Worm (Caenorhabditis elegans) whole organism, young adult: ENCODE measurements around the gene T03E6.9.
A peak's percentile ranks its signal among the peaks of the same experiment; 100 is the strongest.

Experiments used
- B0336.3 ChIP-seq: fragments of 200-800 bp; sonication (Bioruptor generic); IDR thresholded peaks from 2 replicates; pipeline ENCODE4 v1.3.6; 2022; ENCODE audit warnings: missing genetic modification characterization, missing compliant biosample characterization
- D2030.7 ChIP-seq: fragments of 200-800 bp; sonication (Bioruptor generic); IDR thresholded peaks from 2 replicates; pipeline ENCODE4 v1.3.6; 2022; ENCODE audit warnings: missing genetic modification reagents, missing genetic modification characterization, missing compliant biosample characterization
- F52B5.7 ChIP-seq: sonication (generic microtip); optimal IDR thresholded peaks from 2 replicates; lab custom pipeline; 2016; ENCODE audit warnings: mild to moderate bottlenecking, missing genetic modification characterization, missing compliant biosample characterization
- K12H6.12 ChIP-seq: fragments of 200-800 bp; sonication (Bioruptor generic); optimal IDR thresholded peaks from 2 replicates; lab custom pipeline; 2018; ENCODE audit warnings: mild to moderate bottlenecking, missing genetic modification characterization, missing compliant biosample characterization
- Y53G8AR.9 ChIP-seq: fragments of 200-800 bp; sonication (Bioruptor generic); conservative IDR thresholded peaks from 2 replicates; pipeline ENCODE4 v1.3.6; 2022; ENCODE audit warnings: missing genetic modification reagents, missing genetic modification characterization, missing compliant biosample characterization
- akir-1 ChIP-seq: fragments of 200-800 bp; sonication (Bioruptor generic); optimal IDR thresholded peaks from 2 replicates; lab custom pipeline; 2018; ENCODE audit warnings: mild to moderate bottlenecking, missing genetic modification characterization, moderate library complexity, missing compliant biosample characterization
- ama-1 ChIP-seq, 3 experiments: fragments of 150-350 bp in 1 of 3; sonication (generic microtip) in 2 of 3; optimal IDR thresholded peaks; 2 replicates each; lab custom pipeline; 2014 to 2018; ENCODE audit warnings: missing biosample characterization in 2 of 3, missing genetic modification characterization in 2 of 3, missing genetic modification reagents in 2 of 3
- attf-3 ChIP-seq: fragments of 200-800 bp; sonication (Bioruptor generic); conservative IDR thresholded peaks from 2 replicates; pipeline ENCODE4 v1.3.6; 2022; ENCODE audit warnings: missing genetic modification reagents, missing genetic modification characterization, missing compliant biosample characterization
- attf-5 ChIP-seq: fragments of 200-800 bp; sonication (Bioruptor generic); optimal IDR thresholded peaks from 2 replicates; lab custom pipeline; 2018; ENCODE audit warnings: mild to moderate bottlenecking, missing genetic modification characterization, missing compliant biosample characterization
- attf-6 ChIP-seq: fragments of 200-800 bp; sonication (Bioruptor generic); IDR thresholded peaks from 2 replicates; pipeline ENCODE4 v1.3.6; 2022; ENCODE audit warnings: missing genetic modification reagents, missing genetic modification characterization, missing compliant biosample characterization
- cebp-1 ChIP-seq, 2 experiments: fragments of 200-800 bp in 1 of 2; sonication (Bioruptor generic) in 1 of 2; sonication (generic microtip) in 1 of 2; IDR thresholded peaks in 1 of 2; optimal IDR thresholded peaks in 1 of 2; 2 replicates each; pipeline versions ENCODE4 v1.3.6 to Lab custom; 2017 to 2022; ENCODE audit warnings: missing compliant biosample characterization in 2 of 2, missing genetic modification characterization in 2 of 2, mild to moderate bottlenecking in 1 of 2, missing genetic modification reagents in 1 of 2, moderate library complexity in 1 of 2
- cebp-2 ChIP-seq: fragments of 200-800 bp; sonication (Bioruptor generic); IDR thresholded peaks from 2 replicates; pipeline ENCODE4 v1.3.6; 2022; ENCODE audit warnings: missing genetic modification characterization, missing compliant biosample characterization
- ceh-100 ChIP-seq: fragments of 200-800 bp; sonication (Bioruptor generic); IDR thresholded peaks from 2 replicates; pipeline ENCODE4 v1.3.6; 2022; ENCODE audit warnings: missing genetic modification reagents, missing genetic modification characterization, missing compliant biosample characterization
- chd-7 ChIP-seq: sonication (generic microtip); optimal IDR thresholded peaks from 2 replicates; lab custom pipeline; 2016; ENCODE audit warnings: mild to moderate bottlenecking, missing genetic modification characterization, moderate library complexity, missing compliant biosample characterization
- dpl-1 ChIP-seq: fragments of 150-350 bp; optimal IDR thresholded peaks from 2 replicates; lab custom pipeline; 2014; ENCODE audit warnings: missing biosample characterization, missing genetic modification reagents, missing genetic modification characterization
- ets-4 ChIP-seq: fragments of 200-800 bp; sonication (Bioruptor generic); optimal IDR thresholded peaks from 2 replicates; lab custom pipeline; 2018; ENCODE audit warnings: mild to moderate bottlenecking, missing genetic modification characterization, missing compliant biosample characterization
- hlh-12 ChIP-seq: sonication (generic microtip); optimal IDR thresholded peaks from 2 replicates; lab custom pipeline; 2016; ENCODE audit warnings: missing genetic modification characterization, missing compliant biosample characterization
- hlh-26 ChIP-seq: fragments of 200-800 bp; sonication (Bioruptor generic); conservative IDR thresholded peaks from 2 replicates; pipeline ENCODE4 v1.3.6; 2022; ENCODE audit warnings: missing genetic modification reagents, missing genetic modification characterization, missing compliant biosample characterization
- hmg-1.2 ChIP-seq: fragments of 200-800 bp; sonication (Bioruptor generic); IDR thresholded peaks from 2 replicates; pipeline ENCODE4 v1.3.6; 2022; ENCODE audit warnings: missing genetic modification reagents, missing genetic modification characterization, missing compliant biosample characterization
- hrde-1 ChIP-seq: sonication (generic microtip); optimal IDR thresholded peaks from 2 replicates; lab custom pipeline; 2016; ENCODE audit warnings: missing genetic modification characterization, mild to moderate bottlenecking, missing compliant biosample characterization, moderate library complexity, missing genotype, missing genetic modification reagents, borderline replicate concordance
- let-526 ChIP-seq: fragments of 200-800 bp; sonication (Bioruptor generic); IDR thresholded peaks from 2 replicates; pipeline ENCODE4 v1.3.6; 2022; ENCODE audit warnings: missing genetic modification reagents, missing genetic modification characterization, missing compliant biosample characterization
- lin-26 ChIP-seq: fragments of 200-800 bp; sonication (Bioruptor generic); IDR thresholded peaks from 2 replicates; pipeline ENCODE4 v1.3.6; 2022; ENCODE audit warnings: missing genetic modification reagents, missing genetic modification characterization, missing compliant biosample characterization
- lin-54 ChIP-seq: fragments of 200-800 bp; sonication (Bioruptor generic); optimal IDR thresholded peaks from 2 replicates; lab custom pipeline; 2018; ENCODE audit warnings: mild to moderate bottlenecking, missing genetic modification characterization, missing compliant biosample characterization
- lsl-1 ChIP-seq: fragments of 200-800 bp; sonication (Bioruptor generic); optimal IDR thresholded peaks from 2 replicates; lab custom pipeline; 2018; ENCODE audit warnings: mild to moderate bottlenecking, missing genetic modification characterization, moderate library complexity, missing compliant biosample characterization
- madf-10 ChIP-seq: sonication (generic microtip); optimal IDR thresholded peaks from 2 replicates; lab custom pipeline; 2016; ENCODE audit warnings: mild to moderate bottlenecking, missing genetic modification characterization, missing compliant biosample characterization
- madf-3 ChIP-seq: fragments of 200-800 bp; sonication (Bioruptor generic); IDR thresholded peaks from 2 replicates; pipeline ENCODE4 v1.3.6; 2022; ENCODE audit warnings: missing genetic modification reagents, missing genetic modification characterization, missing compliant biosample characterization
- madf-6 ChIP-seq: fragments of 200-800 bp; sonication (Bioruptor generic); IDR thresholded peaks from 2 replicates; pipeline ENCODE4 v1.3.6; 2022; ENCODE audit warnings: missing genetic modification reagents, missing genetic modification characterization, missing compliant biosample characterization
- madf-8 ChIP-seq: fragments of 200-800 bp; sonication (Bioruptor generic); conservative IDR thresholded peaks from 2 replicates; pipeline ENCODE4 v1.3.6; 2022; ENCODE audit warnings: missing genetic modification reagents, missing genetic modification characterization, missing compliant biosample characterization
- mxl-1 ChIP-seq: sonication (generic microtip); optimal IDR thresholded peaks from 2 replicates; lab custom pipeline; 2016; ENCODE audit warnings: missing genetic modification characterization, missing compliant biosample characterization
- nfya-2 ChIP-seq: fragments of 200-800 bp; sonication (Bioruptor generic); IDR thresholded peaks from 2 replicates; pipeline ENCODE4 v1.3.6; 2022; ENCODE audit warnings: missing genetic modification reagents, missing genetic modification characterization, missing compliant biosample characterization
- nhr-80 ChIP-seq: sonication (generic microtip); optimal IDR thresholded peaks from 2 replicates; lab custom pipeline; 2016; ENCODE audit warnings: missing genetic modification characterization, missing compliant biosample characterization
- pbrm-1 ChIP-seq: fragments of 200-800 bp; sonication (Bioruptor generic); IDR thresholded peaks from 2 replicates; pipeline ENCODE4 v1.3.6; 2022; ENCODE audit warnings: missing genetic modification reagents, missing genetic modification characterization, missing compliant biosample characterization
- snpc-1.3 ChIP-seq: sonication (generic microtip); optimal IDR thresholded peaks from 2 replicates; lab custom pipeline; 2017; ENCODE audit warnings: missing genetic modification characterization, mild to moderate bottlenecking, missing compliant biosample characterization, antibody characterized with exemption, moderate library complexity, missing genotype, missing genetic modification reagents; ENCODE audit not compliant: insufficient read depth
- snpc-4 ChIP-seq, 5 experiments: fragments of 150-350 bp in 1 of 5; sonication (generic microtip) in 4 of 5; optimal IDR thresholded peaks; 2 replicates each; lab custom pipeline; 2014 to 2018; ENCODE audit warnings: missing genetic modification characterization in 5 of 5, missing biosample characterization in 3 of 5, antibody characterized with exemption in 2 of 5, mild to moderate bottlenecking in 2 of 5, missing compliant biosample characterization in 2 of 5, missing genotype in 2 of 5, moderate library complexity in 2 of 5, missing genetic modification reagents in 1 of 5
- somi-1 ChIP-seq: fragments of 200-800 bp; sonication (Bioruptor generic); optimal IDR thresholded peaks from 2 replicates; lab custom pipeline; 2018; ENCODE audit warnings: mild to moderate bottlenecking, missing genetic modification characterization, missing compliant biosample characterization
- tbp1 ChIP-seq: fragments of 200-800 bp; sonication (Bioruptor generic); optimal IDR thresholded peaks from 2 replicates; lab custom pipeline; 2018; ENCODE audit warnings: mild to moderate bottlenecking, missing genetic modification characterization, missing compliant biosample characterization
- unc-130 ChIP-seq: sonication (generic microtip); optimal IDR thresholded peaks from 2 replicates; lab custom pipeline; 2016; ENCODE audit warnings: missing genetic modification reagents, missing genetic modification characterization, missing compliant biosample characterization
- zfh-2 ChIP-seq: fragments of 200-800 bp; sonication (Bioruptor generic); conservative IDR thresholded peaks from 2 replicates; pipeline ENCODE4 v1.3.6; 2022; ENCODE audit warnings: missing genetic modification reagents, missing genetic modification characterization, missing compliant biosample characterization
- zim-3 ChIP-seq: sonication (generic microtip); optimal IDR thresholded peaks from 2 replicates; lab custom pipeline; 2017; ENCODE audit warnings: mild to moderate bottlenecking, missing genetic modification characterization, moderate library complexity, missing compliant biosample characterization
- ztf-18 ChIP-seq: sonication (generic microtip); optimal IDR thresholded peaks from 2 replicates; lab custom pipeline; 2016; ENCODE audit warnings: missing genotype, mild to moderate bottlenecking, missing genetic modification characterization, missing compliant biosample characterization
- ztf-25 ChIP-seq: fragments of 200-800 bp; sonication (Bioruptor generic); IDR thresholded peaks from 2 replicates; pipeline ENCODE4 v1.3.6; 2022; ENCODE audit warnings: missing genetic modification reagents, missing genetic modification characterization, missing compliant biosample characterization
- ztf-26 ChIP-seq: sonication (generic microtip); optimal IDR thresholded peaks from 2 replicates; lab custom pipeline; 2017; ENCODE audit warnings: missing genetic modification characterization, missing compliant biosample characterization

Gene T03E6.9

DNA sequence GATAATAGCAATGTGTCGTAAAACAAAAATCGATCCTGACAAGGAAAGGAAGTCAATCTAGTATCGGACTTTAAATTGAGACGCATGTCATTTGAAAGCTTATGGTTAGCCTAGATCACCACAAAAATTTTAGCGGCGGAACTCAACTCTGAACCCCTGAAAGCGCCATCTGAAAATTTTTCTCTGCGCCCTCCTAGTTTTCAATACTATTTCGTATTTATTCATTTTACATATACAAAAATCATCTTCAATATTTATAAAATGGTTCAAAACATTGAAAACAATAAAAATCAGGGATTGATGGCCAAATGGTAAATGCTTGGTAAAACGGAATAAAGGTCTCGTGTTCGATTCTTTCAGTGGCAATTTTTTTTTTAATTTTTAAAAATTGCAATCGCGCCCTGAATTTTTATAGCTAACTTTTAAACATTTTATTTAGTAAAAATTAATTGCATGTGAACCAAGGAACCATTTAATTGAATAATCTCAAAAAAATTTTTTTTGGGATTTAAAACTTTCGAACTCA lies 3.1 kb downstream of the T03E6.9 start:
- peak; percentile 71 for TF ChIP-seq lin-26 (GFP tag; lab: Robert Waterston, UW)
- 0 out of 2 replicates have a peak, but pooled peaks have one; percentile 35 for TF ChIP-seq pbrm-1 (GFP tag; lab: Robert Waterston, UW)
- TF ChIP-seq ztf-25 (GFP tag; lab: Robert Waterston, UW), result 0 out of 2 replicates have a peak, but pooled peaks have one; percentile 29
- peak; percentile 60; the same call in 1 of the 2 replicates for TF ChIP-seq attf-6 (GFP tag; lab: Robert Waterston, UW)
- peak; percentile 94 for TF ChIP-seq hmg-1.2 (GFP tag; lab: Robert Waterston, UW)

DNA sequence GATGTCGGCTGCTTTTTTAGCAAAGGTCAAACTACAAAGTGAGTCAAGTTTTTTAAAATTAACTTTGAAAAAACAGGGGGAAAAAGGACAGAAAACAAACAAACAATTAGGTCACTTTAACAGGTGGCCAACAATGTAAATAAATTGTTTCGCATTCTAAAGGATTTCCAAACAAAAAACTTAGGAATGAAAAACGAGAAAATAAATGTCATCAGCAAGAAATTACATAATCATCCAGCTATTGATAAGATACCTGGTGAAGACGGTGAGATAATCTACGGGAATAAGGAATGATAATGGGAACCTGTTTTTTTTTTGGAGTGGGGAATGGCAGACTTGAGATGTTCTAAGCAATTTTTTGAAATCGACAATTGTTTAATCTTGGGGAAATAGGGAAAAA lies 4.4 kb downstream of the T03E6.9 start:
- TF ChIP-seq lin-54 (no peak), ets-4 (no peak), zim-3 (tag; lab: Kevin White, UChicago) (no peak), ztf-26 (tag; lab: Kevin White, UChicago) (no peak), madf-10 (tag; lab: Kevin White, UChicago) (no peak), mxl-1 (tag; lab: Kevin White, UChicago) (no peak), nhr-80 (no peak), madf-3 (GFP tag; lab: Robert Waterston, UW) (no peak), dpl-1 (GFP tag; lab: Kevin White, UChicago) (no peak), unc-130 (GFP tag; lab: Kevin White, UChicago) (no peak), akir-1 (no peak), attf-3 (GFP tag; lab: Robert Waterston, UW) (no peak), chd-7 (tag; lab: Kevin White, UChicago) (no peak), snpc-1.3 (no peak), hlh-26 (GFP tag; lab: Robert Waterston, UW) (no peak), hrde-1 (tag; lab: Kevin White, UChicago) (no peak), lsl-1 (GFP tag; lab: Kevin White, UChicago) (no peak)

ce11 chrV:16595140-16595791 lies 5.3 kb downstream of the T03E6.9 start, which contains the start of gene cpl-1:
TSS of gene cpl-1 (minus strand) at chrV:16595346.
- TF ChIP-seq ceh-100 (GFP tag; lab: Robert Waterston, UW), result no peak
- TF ChIP-seq dpl-1 (GFP tag; lab: Kevin White, UChicago), result no peak
- no peak for TF ChIP-seq cebp-2
- TF ChIP-seq F52B5.7 (tag; lab: Kevin White, UChicago), result peak; percentile 2
- no peak for TF ChIP-seq D2030.7
- no peak for TF ChIP-seq madf-6 (GFP tag; lab: Robert Waterston, UW)
- peak; percentile 63 for TF ChIP-seq ama-1 (optimal IDR thresholded peaks at IDR 0.05; lab: Kevin White, UChicago)
- no peak for TF ChIP-seq ama-1 (GFP tag; optimal IDR thresholded peaks at IDR 0.05; lab: Kevin White, UChicago)
- TF ChIP-seq ztf-18, result no peak
- peak; percentile 3 for TF ChIP-seq attf-5 (GFP tag; lab: Kevin White, UChicago)
- no peak for TF ChIP-seq cebp-1 (GFP tag; IDR thresholded peaks at IDR 0.05; lab: Robert Waterston, UW)
- peak; percentile 32 for TF ChIP-seq cebp-1 (tag; optimal IDR thresholded peaks at IDR 0.05; lab: Kevin White, UChicago)
- peak; percentile 42; the same call in 1 of the 2 replicates for TF ChIP-seq B0336.3
- no peak for TF ChIP-seq madf-8 (GFP tag; lab: Robert Waterston, UW)
- TF ChIP-seq hlh-12 (tag; lab: Kevin White, UChicago), result no peak
- no peak for TF ChIP-seq zim-3 (tag; lab: Kevin White, UChicago)
- TF ChIP-seq Y53G8AR.9, result 0 out of 2 replicates have a peak, but pooled peaks have one; percentile 11
- TF ChIP-seq nhr-80, result peak; percentile 74
- TF ChIP-seq K12H6.12, result peak; percentile 22
- peak; percentile 29 for TF ChIP-seq madf-10 (tag; lab: Kevin White, UChicago)
- TF ChIP-seq somi-1 (GFP tag; lab: Kevin White, UChicago), result peak; percentile 33
- TF ChIP-seq pbrm-1 (GFP tag; lab: Robert Waterston, UW), result 0 out of 2 replicates have a peak, but pooled peaks have one; percentile 30
- TF ChIP-seq nfya-2 (GFP tag; lab: Robert Waterston, UW), result no peak
- peak; percentile 69 for TF ChIP-seq zfh-2 (GFP tag; lab: Robert Waterston, UW)
- no peak for TF ChIP-seq let-526 (GFP tag; lab: Robert Waterston, UW)
- peak; percentile 39 for TF ChIP-seq lin-54
- peak; percentile 28 for TF ChIP-seq tbp1 (GFP tag; lab: Kevin White, UChicago)
- no peak for TF ChIP-seq snpc-4 (GFP tag; optimal IDR thresholded peaks at IDR 0.05; lab: Kevin White, UChicago)
- peak in 2 of 4 experiments; percentile 11 to 35 for TF ChIP-seq snpc-4 (tag; optimal IDR thresholded peaks at IDR 0.05; lab: Kevin White, UChicago)
